Worm (Caenorhabditis elegans) whole organism, L2 larva: ENCODE data around the gene ZC404.1.

Experiments
- aly-2 ChIP-seq: fragments of 150-350 bp; optimal IDR thresholded peaks from 2 replicates; lab custom pipeline; 2014; ENCODE audit warnings: missing biosample characterization, missing genetic modification characterization
- lsy-2 ChIP-seq, 2 experiments: fragments of 150-350 bp in 1 of 2; sonication (generic microtip) in 1 of 2; optimal IDR thresholded peaks; 2 replicates each; lab custom pipeline; 2014 to 2017; ENCODE audit warnings: missing biosample characterization in 2 of 2, missing genetic modification characterization in 2 of 2
- nhr-11 ChIP-seq: fragments of 150-350 bp; optimal IDR thresholded peaks from 2 replicates; lab custom pipeline; 2014; ENCODE audit warnings: missing biosample characterization, missing genetic modification characterization

ce11 chrV:6767576-6767975 is 26.4 kb upstream of the ZC404.1 start:
- no peak for TF ChIP-seq nhr-11 (tag; lab: Kevin White, UChicago)
- no peak for TF ChIP-seq aly-2
- TF ChIP-seq lsy-2 (tag; optimal IDR thresholded peaks at IDR 0.05; lab: Kevin White, UChicago), result no peak
